Fruit fly (Drosophila melanogaster): Measurements from ENCODE around the gene CG15196.

DNA sequence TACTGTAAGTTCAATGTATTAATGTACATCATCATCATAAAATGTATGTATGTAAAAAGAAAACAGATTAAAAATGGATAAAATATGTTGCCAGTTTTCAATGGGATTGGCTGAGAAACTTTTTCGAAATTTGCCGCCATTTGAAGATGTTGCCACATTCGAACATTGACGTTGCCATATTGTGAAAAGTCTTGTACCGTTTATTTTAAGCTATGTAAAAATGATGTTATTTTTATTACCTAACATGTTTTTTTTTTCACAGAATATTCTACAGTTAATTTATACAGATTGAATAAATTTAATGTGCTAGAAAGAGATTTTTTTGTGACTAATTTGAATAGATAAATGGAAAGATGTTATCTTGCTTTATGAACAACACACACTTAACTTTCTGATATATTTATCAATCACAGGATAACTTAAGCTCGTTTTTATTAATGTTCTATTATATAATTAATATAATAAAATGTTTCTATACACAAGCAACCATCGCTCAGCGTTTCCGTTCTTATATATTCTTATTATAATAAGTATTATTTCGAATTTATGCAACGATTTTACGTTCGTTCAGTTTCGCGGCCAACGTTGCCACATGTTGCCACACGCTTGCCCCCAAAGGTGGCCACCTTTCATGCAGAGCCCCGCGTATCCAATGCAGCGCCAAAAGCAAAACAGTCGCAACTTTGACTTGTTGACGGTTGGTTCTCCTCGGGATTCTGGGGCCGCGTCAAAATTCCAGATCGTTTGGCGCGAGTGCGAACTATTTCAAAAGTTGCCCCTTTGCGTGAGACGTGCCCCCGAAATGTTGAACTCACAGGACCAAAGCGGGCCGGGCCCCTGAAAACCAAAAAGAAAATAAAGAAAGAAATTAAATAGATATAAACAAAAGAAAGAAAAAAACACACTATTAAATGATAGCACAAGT lies 49.4 kb downstream of the CG15196 start, which contains the start of gene CG43155:
- TF ChIP-seq psq (GFP tag; optimal IDR thresholded peaks at IDR 0.05) (no peak), GATAd (GFP tag; optimal IDR thresholded peaks at IDR 0.05) (no peak), sv (GFP tag; optimal IDR thresholded peaks at IDR 0.05) (no peak), h (GFP tag; optimal IDR thresholded peaks at IDR 0.05) (no peak), lola (GFP tag; optimal IDR thresholded peaks at IDR 0.05) (no peak)

Measured in whole organism, wandering third instar larva.